Worm (Caenorhabditis elegans): Measurements from ENCODE around the gene pqn-31.

ce11 chrV:9096674-9097073 is 12.7 kb upstream of the pqn-31 start:
- no peak for TF ChIP-seq ama-1 (optimal IDR thresholded peaks at IDR 0.05)
- TF ChIP-seq tra-4 (tag; optimal IDR thresholded peaks at IDR 0.05), result no peak

All from whole organism, early embryonic.